Fruit fly (Drosophila melanogaster) whole organism, pupa: ENCODE results near the gene JMJD5.

Source experiments
- CG14655 ChIP-seq: fragments of 200-800 bp; sonication (Bioruptor generic); optimal IDR thresholded peaks from 3 replicates; lab custom pipeline; 2017; ENCODE audit warnings: mild to moderate bottlenecking, missing biosample characterization, missing genetic modification reagents, missing genetic modification characterization
- CG17806 ChIP-seq: fragments of 200-800 bp; sonication (Bioruptor generic); optimal IDR thresholded peaks from 2 replicates; lab custom pipeline; 2018; ENCODE audit warnings: missing biosample characterization, mild to moderate bottlenecking, missing genetic modification characterization, moderate library complexity
- CG32121 ChIP-seq: fragments of 200-800 bp; sonication (Bioruptor generic); IDR thresholded peaks from 2 replicates; pipeline ENCODE4 v1.3.6; 2022; ENCODE audit warnings: missing biosample characterization, missing genetic modification characterization
- EcR ChIP-seq: fragments of 200-800 bp; sonication (Bioruptor generic); optimal IDR thresholded peaks from 3 replicates; lab custom pipeline; 2019; ENCODE audit warnings: missing biosample characterization, missing genetic modification characterization, mild to moderate bottlenecking, moderate library complexity, missing genetic modification reagents
- Ets98B ChIP-seq: fragments of 200-800 bp; sonication (Bioruptor generic); IDR thresholded peaks from 2 replicates; pipeline ENCODE4 v1.3.6; 2022; ENCODE audit warnings: missing biosample characterization, missing genetic modification characterization
- Pif1A ChIP-seq: fragments of 200-800 bp; sonication (Bioruptor generic); optimal IDR thresholded peaks from 3 replicates; lab custom pipeline; 2016; ENCODE audit warnings: missing biosample characterization, missing genetic modification characterization
- Pif1B ChIP-seq: fragments of 200-800 bp; sonication (Bioruptor generic); optimal IDR thresholded peaks from 3 replicates; lab custom pipeline; 2016; ENCODE audit warnings: missing biosample characterization, missing genetic modification characterization
- gl ChIP-seq: fragments of 200-800 bp; sonication (Bioruptor generic); optimal IDR thresholded peaks from 2 replicates; lab custom pipeline; 2018; ENCODE audit warnings: missing biosample characterization, mild to moderate bottlenecking, missing genetic modification characterization

DNA sequence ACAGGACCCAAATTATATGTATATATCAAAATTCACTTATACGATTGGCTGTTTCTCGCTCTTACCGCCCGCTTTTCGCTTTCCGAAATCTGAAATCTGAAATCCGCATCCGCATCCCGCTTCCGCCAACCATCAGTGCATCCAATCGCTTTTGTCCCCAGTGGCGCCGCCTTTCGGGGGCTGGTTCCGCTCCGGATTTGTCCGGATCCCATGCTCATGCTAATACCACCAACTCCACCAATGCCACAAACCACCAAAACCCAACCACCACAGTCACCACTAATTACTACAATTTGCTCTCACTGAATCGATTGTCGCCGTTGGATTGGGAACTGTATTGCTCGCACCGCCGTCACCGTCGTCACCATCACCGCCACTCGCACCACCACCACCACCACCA lies 27.6 kb upstream of the JMJD5 start:
- no peak for TF ChIP-seq gl
- TF ChIP-seq EcR, result no peak
- no peak for TF ChIP-seq Ets98B (GFP tag; lab: Robert Waterston, UW)
- TF ChIP-seq Pif1B, result no peak
- TF ChIP-seq Pif1A (GFP tag; lab: Kevin White, UChicago), result no peak
- TF ChIP-seq CG32121, result no peak
- no peak for TF ChIP-seq CG14655 (GFP tag; lab: Kevin White, UChicago)
- TF ChIP-seq CG17806 (tag; lab: Kevin White, UChicago), result no peak
